Fruit fly (Drosophila melanogaster): Measurements from ENCODE around the gene danr.

Gene danr

dm6 chr3R:25097486-25097885, 40.4 kb upstream of the danr start, which contains the start of the genes CG33095 and CG33096 (continued):
- TF ChIP-seq Chrac-16 (GFP tag; optimal IDR thresholded peaks at IDR 0.05) (no peak), Lpt (GFP tag; optimal IDR thresholded peaks at IDR 0.05) (no peak), twi (tag; optimal IDR thresholded peaks at IDR 0.05) (no peak), ERR (GFP tag; optimal IDR thresholded peaks at IDR 0.05) (no peak), Meics (GFP tag; optimal IDR thresholded peaks at IDR 0.05) (no peak), jing (GFP tag; optimal IDR thresholded peaks at IDR 0.05) (no peak), CG15514 (GFP tag; optimal IDR thresholded peaks at IDR 0.05) (peak; percentile 98), Dfd (GFP tag; optimal IDR thresholded peaks at IDR 0.05) (no peak), Dp (GFP tag; optimal IDR thresholded peaks at IDR 0.05) (peak; percentile 27), pfk (GFP tag; optimal IDR thresholded peaks at IDR 0.05) (peak; percentile 69), CG1792 (GFP tag; optimal IDR thresholded peaks at IDR 0.05) (no peak), dpn (GFP tag; optimal IDR thresholded peaks at IDR 0.05) (no peak), Ets65A (GFP tag) (peak; percentile 86)

- TF ChIP-seq jumu (GFP tag; optimal IDR thresholded peaks at IDR 0.05) (no peak), Fer1 (GFP tag; optimal IDR thresholded peaks at IDR 0.05) (no peak), ATbp (GFP tag; optimal IDR thresholded peaks at IDR 0.05) (no peak), CG9215 (GFP tag; IDR thresholded peaks at IDR 0.05) (no peak), CG34422 (GFP tag; IDR thresholded peaks at IDR 0.05) (no peak), kay (GFP tag; optimal IDR thresholded peaks at IDR 0.05) (no peak), CG4854 (GFP tag; optimal IDR thresholded peaks at IDR 0.05) (no peak), CG10959 (GFP tag; IDR thresholded peaks at IDR 0.05) (no peak), CG5180 (GFP tag; optimal IDR thresholded peaks at IDR 0.05) (no peak), NfI (GFP tag; optimal IDR thresholded peaks at IDR 0.05) (no peak), zen (tag; optimal IDR thresholded peaks at IDR 0.05) (no peak), run (tag; optimal IDR thresholded peaks at IDR 0.05) (no peak), Optix (GFP tag; IDR thresholded peaks at IDR 0.05) (no peak), Kr (GFP tag; optimal IDR thresholded peaks at IDR 0.05) (no peak), NC2β (GFP tag; optimal IDR thresholded peaks at IDR 0.05) (no peak), al (GFP tag; IDR thresholded peaks at IDR 0.05) (no peak), amos (GFP tag; IDR thresholded peaks at IDR 0.05; ENCODE audit: partially characterized antibody) (no peak)
Observed at dm6 chr3R:25102253-25102652, 35.6 kb upstream of the danr start, which contains the start of gene CG45095. CG45095 (plus strand) TSS chr3R:25102553.

- TF ChIP-seq Doc3 (GFP tag; IDR thresholded peaks at IDR 0.05; ENCODE audit: partially characterized antibody): no peak
- TF ChIP-seq gcm (GFP tag; optimal IDR thresholded peaks at IDR 0.05): no peak
- no peak for TF ChIP-seq CG9727 (GFP tag; optimal IDR thresholded peaks at IDR 0.05)
- TF ChIP-seq MESR4 (GFP tag; optimal IDR thresholded peaks at IDR 0.05): no peak
- no peak for TF ChIP-seq CG17568 (GFP tag; optimal IDR thresholded peaks at IDR 0.05)
- no peak for TF ChIP-seq dpn (GFP tag; optimal IDR thresholded peaks at IDR 0.05)
- no peak for TF ChIP-seq rib (GFP tag; IDR thresholded peaks at IDR 0.05)
- TF ChIP-seq Atf-2 (GFP tag; optimal IDR thresholded peaks at IDR 0.05): no peak
- no peak for TF ChIP-seq CG9437 (GFP tag; optimal IDR thresholded peaks at IDR 0.05)
Observed at dm6 chr3R:25108932-25109331, 28.9 kb upstream of the danr start, which contains the start of gene CG34027. CG34027 (minus strand) TSS chr3R:25109032.
